Worm (Caenorhabditis elegans) whole organism, L4/young adult: Measurements from ENCODE around the gene ZK1248.5.

Experiments used
- W03F9.2 ChIP-seq: fragments of 150-350 bp; optimal IDR thresholded peaks from 2 replicates; lab custom pipeline; 2014; ENCODE audit warnings: missing biosample characterization, missing genetic modification characterization
- him-1 ChIP-seq: sonication (generic microtip); optimal IDR thresholded peaks from 2 replicates; lab custom pipeline; 2016; ENCODE audit warnings: missing genotype, missing genetic modification reagents, missing genetic modification characterization, missing compliant biosample characterization

DNA sequence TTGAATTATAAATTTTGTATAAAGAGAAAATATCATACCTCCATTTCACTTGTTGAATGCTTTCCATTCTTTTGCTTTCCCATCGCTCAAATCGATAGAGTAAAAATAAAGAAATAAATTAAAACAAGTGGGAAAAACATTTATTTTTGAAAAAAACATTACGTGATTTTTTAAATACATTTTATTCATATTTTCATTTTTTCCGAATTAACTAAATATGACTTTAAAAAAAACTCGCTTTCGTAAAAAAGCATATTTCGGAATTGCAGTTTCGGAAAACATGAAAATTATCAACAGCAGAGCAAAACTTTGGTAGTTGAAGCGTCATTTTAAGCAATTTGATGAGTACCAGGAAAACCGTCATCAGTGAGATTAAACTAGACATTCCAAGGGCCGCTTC is 10.8 kb upstream of the ZK1248.5 start, which contains the start of gene K05F1.8:
- TF ChIP-seq him-1 (tag; lab: Kevin White, UChicago) (no peak), W03F9.2 (tag; lab: Kevin White, UChicago) (no peak)
